Fruit fly (Drosophila melanogaster) whole organism, embryonic: Measurements from ENCODE around the gene galla-2.
A peak's percentile ranks its signal among the peaks of the same experiment; 100 is the strongest.

Experiments used
- Asciz ChIP-seq: fragments of 200-800 bp; sonication (Bioruptor generic); optimal IDR thresholded peaks from 2 replicates; lab custom pipeline; 2017; ENCODE audit warnings: missing biosample characterization, mild to moderate bottlenecking, missing genetic modification characterization, missing genetic modification reagents
- BtbVII ChIP-seq: fragments of 200-800 bp; sonication (Bioruptor generic); optimal IDR thresholded peaks from 3 replicates; lab custom pipeline; 2017; ENCODE audit warnings: missing biosample characterization, mild to moderate bottlenecking, missing genetic modification characterization
- CG10267 ChIP-seq: fragments of 200-800 bp; sonication (Bioruptor generic); optimal IDR thresholded peaks from 2 replicates; lab custom pipeline; 2018; ENCODE audit warnings: missing biosample characterization, mild to moderate bottlenecking, missing genetic modification characterization, moderate library complexity
- CG10543 ChIP-seq: fragments of 200-800 bp; sonication (Bioruptor generic); optimal IDR thresholded peaks from 3 replicates; lab custom pipeline; 2017; ENCODE audit warnings: missing biosample characterization, mild to moderate bottlenecking, missing genetic modification characterization, moderate library complexity
- CG10959 ChIP-seq: fragments of 200-800 bp; sonication (Bioruptor generic); IDR thresholded peaks from 2 replicates; pipeline ENCODE4 v1.3.6; 2022; ENCODE audit warnings: missing biosample characterization, missing genetic modification characterization
- CG11504 ChIP-seq: fragments of 200-800 bp; sonication (Bioruptor generic); optimal IDR thresholded peaks from 3 replicates; lab custom pipeline; 2019; ENCODE audit warnings: missing biosample characterization, mild to moderate bottlenecking, missing genetic modification characterization, moderate library complexity
- CG11723 ChIP-seq: fragments of 200-800 bp; sonication (Bioruptor generic); optimal IDR thresholded peaks from 2 replicates; lab custom pipeline; 2017; ENCODE audit warnings: missing biosample characterization, mild to moderate bottlenecking, missing genetic modification characterization
- CG16779 ChIP-seq: fragments of 200-800 bp; sonication (Bioruptor generic); IDR thresholded peaks from 2 replicates; pipeline ENCODE4 v1.3.6; 2022; ENCODE audit warnings: missing biosample characterization, missing genetic modification characterization
- CG16815 ChIP-seq: fragments of 200-800 bp; sonication (Bioruptor generic); optimal IDR thresholded peaks from 3 replicates; lab custom pipeline; 2017; ENCODE audit warnings: missing biosample characterization, mild to moderate bottlenecking, missing genetic modification characterization
- CG17802 ChIP-seq: fragments of 200-800 bp; sonication (Bioruptor generic); optimal IDR thresholded peaks from 2 replicates; lab custom pipeline; 2018; ENCODE audit warnings: missing biosample characterization, mild to moderate bottlenecking, missing genetic modification characterization, moderate library complexity
- CG18011 ChIP-seq: fragments of 200-800 bp; sonication (Bioruptor generic); optimal IDR thresholded peaks from 2 replicates; lab custom pipeline; 2017; ENCODE audit warnings: missing biosample characterization, missing genetic modification characterization, mild to moderate bottlenecking, moderate library complexity, missing genotype
- CG18476 ChIP-seq: fragments of 200-800 bp; sonication (Bioruptor generic); optimal IDR thresholded peaks from 2 replicates; lab custom pipeline; 2016; ENCODE audit warnings: missing biosample characterization, mild to moderate bottlenecking, missing genetic modification characterization
- CG31388 ChIP-seq: fragments of 200-800 bp; sonication (Bioruptor generic); optimal IDR thresholded peaks from 2 replicates; lab custom pipeline; 2016; ENCODE audit warnings: missing biosample characterization, missing genetic modification characterization
- CG32532 ChIP-seq: fragments of 200-800 bp; sonication (Bioruptor generic); IDR thresholded peaks from 2 replicates; pipeline ENCODE4 v1.3.6; 2022; ENCODE audit warnings: missing biosample characterization, missing genetic modification characterization
- CG32767 ChIP-seq: fragments of 200-800 bp; sonication (Bioruptor generic); IDR thresholded peaks from 2 replicates; pipeline ENCODE4 v1.3.6; 2022; ENCODE audit warnings: missing biosample characterization, missing genetic modification characterization
- CG4360 ChIP-seq: fragments of 200-800 bp; sonication (Bioruptor generic); IDR thresholded peaks from 2 replicates; pipeline ENCODE4 v1.3.6; 2022; ENCODE audit warnings: missing biosample characterization, missing genetic modification characterization
- CG6272 ChIP-seq: fragments of 200-800 bp; sonication (Bioruptor generic); IDR thresholded peaks from 2 replicates; pipeline ENCODE4 v1.3.6; 2022; ENCODE audit warnings: missing biosample characterization, missing genetic modification characterization
- CG6813 ChIP-seq: fragments of 200-800 bp; sonication (Bioruptor generic); optimal IDR thresholded peaks from 2 replicates; lab custom pipeline; 2017; ENCODE audit warnings: missing biosample characterization, missing genetic modification characterization, mild to moderate bottlenecking, moderate library complexity, missing genetic modification reagents
- CG6854 ChIP-seq: fragments of 200-800 bp; sonication (Bioruptor generic); optimal IDR thresholded peaks from 3 replicates; lab custom pipeline; 2017; ENCODE audit warnings: missing biosample characterization, mild to moderate bottlenecking, missing genetic modification characterization
- CG8944 ChIP-seq: fragments of 200-800 bp; sonication (Bioruptor generic); optimal IDR thresholded peaks from 3 replicates; lab custom pipeline; 2016; ENCODE audit warnings: missing biosample characterization, missing genetic modification characterization
- Dp ChIP-seq: fragments of 200-800 bp; sonication (Bioruptor generic); optimal IDR thresholded peaks from 2 replicates; lab custom pipeline; 2018; ENCODE audit warnings: missing biosample characterization, mild to moderate bottlenecking, missing genetic modification characterization, moderate library complexity
- Gsc ChIP-seq: fragments of 200-800 bp; sonication (Bioruptor generic); IDR thresholded peaks from 2 replicates; pipeline ENCODE4 v1.3.6; 2022; ENCODE audit warnings: missing biosample characterization, missing genetic modification characterization
- Med ChIP-seq: fragments of 200-800 bp; sonication (Bioruptor generic); peaks from one replicate; lab custom pipeline; 2016; ENCODE audit warnings: missing biosample characterization, missing genetic modification characterization, mild to moderate bottlenecking, inconsistent platforms, moderate library complexity
- Mes4 ChIP-seq: fragments of 200-800 bp; sonication (Bioruptor generic); optimal IDR thresholded peaks from 2 replicates; lab custom pipeline; 2016; ENCODE audit warnings: missing biosample characterization, missing genetic modification characterization
- Opbp ChIP-seq: fragments of 200-800 bp; sonication (Bioruptor generic); IDR thresholded peaks from 3 replicates; pipeline ENCODE4 v1.3.6; 2022; ENCODE audit warnings: missing biosample characterization, missing genetic modification characterization; ENCODE audit not compliant: partially characterized antibody
- Ptx1 ChIP-seq: fragments of 200-800 bp; sonication (Bioruptor generic); IDR thresholded peaks from 2 replicates; pipeline ENCODE4 v1.3.6; 2022; ENCODE audit warnings: missing biosample characterization, missing genetic modification characterization
- Ravus ChIP-seq: fragments of 200-800 bp; sonication (Bioruptor generic); IDR thresholded peaks from 2 replicates; pipeline ENCODE4 v1.3.6; 2022; ENCODE audit warnings: missing biosample characterization, missing genetic modification characterization
- Scr ChIP-seq: fragments of 200-800 bp; sonication (Bioruptor generic); IDR thresholded peaks from 2 replicates; pipeline ENCODE4 v1.3.6; 2022; ENCODE audit warnings: missing biosample characterization, missing genetic modification characterization; ENCODE audit not compliant: partially characterized antibody
- az2 ChIP-seq: fragments of 200-800 bp; sonication (Bioruptor generic); optimal IDR thresholded peaks from 3 replicates; lab custom pipeline; 2016; ENCODE audit warnings: missing biosample characterization, missing genetic modification characterization
- cg ChIP-seq: fragments of 200-800 bp; sonication (Bioruptor generic); optimal IDR thresholded peaks from 3 replicates; lab custom pipeline; 2019; ENCODE audit warnings: missing biosample characterization, mild to moderate bottlenecking, missing genetic modification characterization, moderate library complexity
- da ChIP-seq: fragments of 200-800 bp; sonication (Bioruptor generic); optimal IDR thresholded peaks from 2 replicates; lab custom pipeline; 2016; ENCODE audit warnings: missing biosample characterization, missing genetic modification characterization
- danr ChIP-seq: fragments of 200-800 bp; sonication (Bioruptor generic); IDR thresholded peaks from 2 replicates; pipeline ENCODE4 v1.3.6; 2022; ENCODE audit warnings: missing biosample characterization, missing genetic modification characterization
- dpn ChIP-seq, 2 experiments: fragments of 200-800 bp; sonication (Bioruptor generic); optimal IDR thresholded peaks; 3 replicates each; lab custom pipeline; 2016; ENCODE audit warnings: missing biosample characterization in 2 of 2, missing genetic modification characterization in 2 of 2
- eve ChIP-seq, 2 experiments: fragments of >200 bp; optimal IDR thresholded peaks; 2 replicates each; lab custom pipeline; 2017; ENCODE audit warnings: missing biosample characterization in 2 of 2, missing genetic modification characterization in 2 of 2
- exex ChIP-seq: fragments of 200-800 bp; sonication (Bioruptor generic); optimal IDR thresholded peaks from 4 replicates; lab custom pipeline; 2018; ENCODE audit warnings: missing biosample characterization, mild to moderate bottlenecking, missing genetic modification characterization, moderate library complexity
- fu2 ChIP-seq: fragments of 200-800 bp; sonication (Bioruptor generic); optimal IDR thresholded peaks from 2 replicates; lab custom pipeline; 2016; ENCODE audit warnings: missing biosample characterization, missing genetic modification characterization
- ind ChIP-seq: fragments of 200-800 bp; sonication (Bioruptor generic); optimal IDR thresholded peaks from 3 replicates; lab custom pipeline; 2016; ENCODE audit warnings: missing biosample characterization, missing genetic modification characterization
- insv ChIP-seq, 2 experiments: fragments of 200-800 bp; sonication (Bioruptor generic); optimal IDR thresholded peaks; 3 replicates each; lab custom pipeline; 2016 to 2018; ENCODE audit warnings: missing biosample characterization in 2 of 2, missing genetic modification characterization in 2 of 2
- maf-S ChIP-seq: fragments of 200-800 bp; sonication (Bioruptor generic); optimal IDR thresholded peaks from 2 replicates; lab custom pipeline; 2016; ENCODE audit warnings: missing biosample characterization, missing genetic modification characterization
- mirr ChIP-seq: fragments of 200-800 bp; sonication (Bioruptor generic); optimal IDR thresholded peaks from 3 replicates; lab custom pipeline; 2018; ENCODE audit warnings: missing biosample characterization, mild to moderate bottlenecking, missing genetic modification characterization
- nau ChIP-seq: fragments of 200-800 bp; sonication (Bioruptor generic); optimal IDR thresholded peaks from 3 replicates; lab custom pipeline; 2017; ENCODE audit warnings: missing biosample characterization, mild to moderate bottlenecking, missing genetic modification characterization, missing genetic modification reagents
- rib ChIP-seq: fragments of 200-800 bp; sonication (Bioruptor generic); IDR thresholded peaks from 2 replicates; pipeline ENCODE4 v1.3.6; 2022; ENCODE audit warnings: missing biosample characterization, missing genetic modification characterization
- run ChIP-seq: fragments of 200-800 bp; sonication (Bioruptor generic); optimal IDR thresholded peaks from 3 replicates; lab custom pipeline; 2018; ENCODE audit warnings: missing biosample characterization, mild to moderate bottlenecking, missing genetic modification characterization
- scrt ChIP-seq: fragments of 200-800 bp; sonication (Bioruptor generic); optimal IDR thresholded peaks from 2 replicates; lab custom pipeline; 2018; ENCODE audit warnings: missing biosample characterization, mild to moderate bottlenecking, missing genetic modification characterization, moderate library complexity
- seq ChIP-seq: fragments of 200-800 bp; sonication (Bioruptor generic); IDR thresholded peaks from 2 replicates; pipeline ENCODE4 v1.3.6; 2022; ENCODE audit warnings: missing biosample characterization, missing genetic modification characterization
- sr ChIP-seq: fragments of 200-800 bp; sonication (Bioruptor generic); IDR thresholded peaks from 3 replicates; pipeline ENCODE4 v1.3.6; 2022; ENCODE audit warnings: missing biosample characterization, missing genetic modification characterization
- stc ChIP-seq: fragments of 200-800 bp; sonication (Bioruptor generic); IDR thresholded peaks from 2 replicates; pipeline ENCODE4 v1.3.6; 2022; ENCODE audit warnings: missing biosample characterization, missing genetic modification characterization
- tap ChIP-seq: fragments of 200-800 bp; optimal IDR thresholded peaks from 3 replicates; lab custom pipeline; 2019; ENCODE audit warnings: missing biosample characterization, mild to moderate bottlenecking, missing genetic modification characterization, moderate library complexity
- tll ChIP-seq, 2 experiments: fragments of 200-800 bp in 1 of 2; fragments of >200 bp in 1 of 2; sonication (Bioruptor generic) in 1 of 2; optimal IDR thresholded peaks; 2 replicates each; lab custom pipeline; 2017 to 2019; ENCODE audit warnings: missing biosample characterization in 2 of 2, missing genetic modification characterization in 2 of 2, mild to moderate bottlenecking in 1 of 2, moderate library complexity in 1 of 2
- ttk ChIP-seq: fragments of 200-800 bp; sonication (Bioruptor generic); IDR thresholded peaks from 2 replicates; pipeline ENCODE4 v2.1.2; 2022; ENCODE audit warnings: missing biosample characterization, missing genetic modification characterization
- wor ChIP-seq: fragments of 200-800 bp; sonication (Bioruptor generic); IDR thresholded peaks from 2 replicates; pipeline ENCODE4 v1.3.6; 2022; ENCODE audit warnings: missing biosample characterization, missing genetic modification characterization

The galla-2 gene

DNA sequence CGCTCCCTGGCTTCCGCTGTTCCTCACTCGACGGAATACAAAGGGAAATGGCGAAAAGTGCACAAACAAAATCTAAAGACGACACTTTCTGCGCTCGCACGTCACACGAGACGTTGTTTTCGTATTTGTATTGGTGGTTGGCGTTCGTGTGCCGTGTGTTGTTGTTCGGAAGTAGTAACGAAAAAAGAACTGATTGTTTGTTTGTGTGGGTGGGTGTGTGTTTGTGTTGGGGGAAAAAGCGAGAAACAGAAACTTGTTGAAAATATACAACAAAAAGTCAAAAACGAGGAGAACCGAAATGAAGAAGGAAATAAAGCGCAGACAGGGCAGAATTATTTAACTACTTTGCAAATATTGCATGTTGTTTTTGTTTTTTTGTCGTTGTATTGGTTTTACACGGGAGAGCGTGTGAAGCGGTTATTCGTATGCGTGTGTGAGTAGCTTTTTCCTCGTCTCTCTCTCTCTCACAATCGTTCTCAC, 15.6 kb downstream of the galla-2 start (continued):
- TF ChIP-seq Scr (no peak), Ravus (GFP tag; lab: Robert Waterston, UW) (no peak), scrt (GFP tag; lab: Kevin White, UChicago) (peak; percentile 62), nau (GFP tag; lab: Kevin White, UChicago) (no peak), ttk (no peak), CG11504 (tag; lab: Kevin White, UChicago) (no peak), CG8944 (GFP tag; lab: Kevin White, UChicago) (no peak), CG18476 (no peak), CG16815 (GFP tag; lab: Kevin White, UChicago) (no peak), wor (GFP tag; lab: Robert Waterston, UW) (no peak), Mes4 (GFP tag; lab: Kevin White, UChicago) (no peak), CG10959 (no peak), Opbp (no peak), tll (GFP tag; optimal IDR thresholded peaks at IDR 0.05; lab: Kevin White, UChicago) (no peak), CG32767 (GFP tag; lab: Robert Waterston, UW) (no peak), eve (GFP tag; optimal IDR thresholded peaks at IDR 0.05; lab: Kevin White, UChicago) (peak in 1 of 2 experiments; percentile 85), stc (GFP tag; lab: Robert Waterston, UW) (no peak), ind (no peak), CG10543 (GFP tag; lab: Kevin White, UChicago) (peak; percentile 20), mirr (GFP tag; lab: Kevin White, UChicago) (no peak), da (GFP tag; lab: Kevin White, UChicago) (peak; percentile 18), Asciz (GFP tag; lab: Kevin White, UChicago) (peak; percentile 4), run (no peak), maf-S (GFP tag; lab: Kevin White, UChicago) (no peak), sr (GFP tag; lab: Robert Waterston, UW) (no peak), Dp (GFP tag; lab: Kevin White, UChicago) (no peak), az2 (GFP tag; lab: Kevin White, UChicago) (no peak), CG16779 (GFP tag; lab: Robert Waterston, UW) (no peak), CG6854 (GFP tag; lab: Kevin White, UChicago) (no peak), dpn (GFP tag; optimal IDR thresholded peaks at IDR 0.05; lab: Kevin White, UChicago) (no peak), CG6272 (GFP tag; lab: Robert Waterston, UW) (no peak), exex (tag; lab: Kevin White, UChicago) (peak; percentile 27), CG32532 (GFP tag; lab: Robert Waterston, UW) (no peak), rib (GFP tag; lab: Robert Waterston, UW) (no peak), CG31388 (no peak), danr (GFP tag; lab: Robert Waterston, UW) (no peak), seq (GFP tag; lab: Robert Waterston, UW) (no peak), tap (tag; lab: Kevin White, UChicago) (no peak), CG17802 (tag; lab: Kevin White, UChicago) (no peak), Gsc (GFP tag; lab: Robert Waterston, UW) (no peak), BtbVII (GFP tag; lab: Kevin White, UChicago) (no peak), CG11723 (GFP tag; lab: Kevin White, UChicago) (no peak), CG18011 (GFP tag; lab: Kevin White, UChicago) (no peak), CG10267 (no peak), fu2 (GFP tag; lab: Kevin White, UChicago) (no peak), CG4360 (peak; percentile 57), cg (GFP tag; lab: Kevin White, UChicago) (peak; percentile 93), Med (GFP tag; lab: Kevin White, UChicago) (peak; percentile 54), insv (GFP tag; optimal IDR thresholded peaks at IDR 0.05; lab: Kevin White, UChicago) (no peak), Ptx1 (GFP tag; lab: Robert Waterston, UW) (no peak), CG6813 (no peak)
